Worm (Caenorhabditis elegans) whole organism, L4/young adult: ENCODE measurements around the gene sri-61.

ENCODE experiments used
- W03F9.2 ChIP-seq: fragments of 150-350 bp; optimal IDR thresholded peaks from 2 replicates; lab custom pipeline; 2014; ENCODE audit warnings: missing biosample characterization, missing genetic modification characterization
- him-1 ChIP-seq: sonication (generic microtip); optimal IDR thresholded peaks from 2 replicates; lab custom pipeline; 2016; ENCODE audit warnings: missing genotype, missing genetic modification reagents, missing genetic modification characterization, missing compliant biosample characterization

DNA sequence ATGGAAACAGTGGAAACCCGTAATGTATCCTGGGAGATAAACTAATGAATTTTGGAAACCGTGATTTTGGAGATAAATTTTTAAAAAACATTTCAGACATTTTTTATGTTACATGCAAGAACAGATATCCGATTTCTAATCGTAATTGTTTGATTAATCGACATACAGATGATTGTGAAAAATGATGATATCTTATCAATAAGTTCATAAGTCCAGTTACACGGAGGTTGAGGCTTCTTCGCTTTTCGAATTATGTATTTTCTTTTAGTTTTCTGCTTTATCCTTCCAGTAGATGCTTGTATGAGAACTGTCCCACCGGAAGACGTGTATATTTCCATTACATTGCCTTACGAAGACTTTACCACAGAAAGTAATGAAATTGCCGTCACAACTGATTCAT, 34.5 kb downstream of the sri-61 start, which contains the start of gene F22E5.22:
- TF ChIP-seq W03F9.2 (tag; lab: Kevin White, UChicago), result no peak
- TF ChIP-seq him-1 (tag; lab: Kevin White, UChicago), result no peak
